Fruit fly (Drosophila melanogaster) whole organism, wandering third instar larva: ENCODE data around the gene Ir25a.

Source experiments
- Abd-B ChIP-seq: fragments of >200 bp; optimal IDR thresholded peaks from 2 replicates; lab custom pipeline; 2017; ENCODE audit warnings: missing biosample characterization, missing genetic modification characterization
- CG32264 ChIP-seq: fragments of 200-800 bp; sonication (Bioruptor generic); optimal IDR thresholded peaks from 2 replicates; lab custom pipeline; 2016; ENCODE audit warnings: missing biosample characterization, missing genetic modification characterization
- Hr78 ChIP-seq: fragments of >200 bp; optimal IDR thresholded peaks from 2 replicates; lab custom pipeline; 2017; ENCODE audit warnings: missing biosample characterization, missing genetic modification characterization
- Hr83 ChIP-seq: fragments of 200-300 bp; sonication (Bioruptor generic); optimal IDR thresholded peaks from 2 replicates; lab custom pipeline; 2016; ENCODE audit warnings: missing biosample characterization, mild to moderate bottlenecking, missing genetic modification characterization, moderate library complexity; ENCODE audit not compliant: poor library complexity, severe bottlenecking
- Myc ChIP-seq: fragments of >200 bp; optimal IDR thresholded peaks from 2 replicates; lab custom pipeline; 2017
- OdsH ChIP-seq: fragments of 200-800 bp; sonication (Bioruptor generic); optimal IDR thresholded peaks from 2 replicates; lab custom pipeline; 2016; ENCODE audit warnings: missing biosample characterization, mild to moderate bottlenecking, missing genetic modification characterization
- Rel ChIP-seq, 2 experiments: fragments of 200-800 bp; sonication (Bioruptor generic) in 1 of 2; optimal IDR thresholded peaks; 2 replicates in 1 of 2; 3 replicates in 1 of 2; lab custom pipeline; 2016 to 2019; ENCODE audit warnings: mild to moderate bottlenecking in 2 of 2, missing biosample characterization in 2 of 2, missing genetic modification characterization in 2 of 2, moderate library complexity in 1 of 2
- jim ChIP-seq: fragments of 175-275, 200-325 bp; sonication (Bioruptor generic); optimal IDR thresholded peaks from 2 replicates; lab custom pipeline; 2016; ENCODE audit warnings: missing biosample characterization, mild to moderate bottlenecking, missing genetic modification characterization

DNA sequence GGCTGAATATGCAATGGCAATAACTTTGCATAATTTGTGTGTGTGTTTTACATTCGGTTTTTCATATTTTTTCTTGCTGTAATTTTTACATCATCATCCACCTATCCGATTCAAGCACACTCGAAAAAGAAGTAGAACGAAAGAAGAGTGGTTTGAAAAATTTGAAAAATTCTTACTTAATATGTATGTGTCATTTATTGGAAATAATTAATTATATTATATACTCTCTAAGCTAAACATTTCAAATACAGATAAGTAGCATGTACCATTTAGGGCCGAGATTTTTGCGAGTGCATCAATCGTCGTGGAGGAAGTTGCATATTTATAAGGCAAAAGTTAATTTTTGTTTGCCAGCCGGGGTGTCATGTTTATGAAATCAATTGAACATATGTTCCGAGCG lies 29.0 kb downstream of the Ir25a start:
- no peak for TF ChIP-seq CG32264 (GFP tag; lab: Kevin White, UChicago)
- TF ChIP-seq OdsH (GFP tag; lab: Kevin White, UChicago), result no peak
- TF ChIP-seq Rel (GFP tag; optimal IDR thresholded peaks at IDR 0.05; lab: Kevin White, UChicago), result no peak
- no peak for TF ChIP-seq Rel (tag; optimal IDR thresholded peaks at IDR 0.05; lab: Kevin White, UChicago)
- no peak for TF ChIP-seq Myc (lab: Kevin White, UChicago)
- no peak for TF ChIP-seq Hr78 (GFP tag; lab: Kevin White, UChicago)
- no peak for TF ChIP-seq Hr83 (GFP tag; lab: Kevin White, UChicago)
- TF ChIP-seq jim (GFP tag; lab: Kevin White, UChicago), result no peak
- no peak for TF ChIP-seq Abd-B (GFP tag; lab: Kevin White, UChicago)
